Fruit fly (Drosophila melanogaster): Measurements from ENCODE around the gene CG17036.

dm6 chr2L:12750060-12750459 lies 49.5 kb upstream of the CG17036 start:
- no peak for TF ChIP-seq pan (optimal IDR thresholded peaks at IDR 0.05)
- no peak for TF ChIP-seq EcR (GFP tag; optimal IDR thresholded peaks at IDR 0.05)
- TF ChIP-seq psq (optimal IDR thresholded peaks at IDR 0.05), result no peak
- TF ChIP-seq Dll (optimal IDR thresholded peaks at IDR 0.05), result no peak
